Worm (Caenorhabditis elegans) whole organism, L4 larva: ENCODE data around the gene B0035.22.

Source experiments
- T26A8.4 ChIP-seq: fragments of 200-800 bp; sonication (Bioruptor generic); IDR thresholded peaks from 2 replicates; pipeline ENCODE4 v1.3.6; 2022; ENCODE audit warnings: missing genetic modification characterization, missing compliant biosample characterization
- ama-1 ChIP-seq: fragments of 150-350 bp; optimal IDR thresholded peaks from 2 replicates; lab custom pipeline; 2014; ENCODE audit warnings: inconsistent platforms, mixed read lengths
- nhr-28 ChIP-seq: fragments of 150-350 bp; optimal IDR thresholded peaks from 2 replicates; lab custom pipeline; 2014; ENCODE audit warnings: missing biosample characterization, missing genetic modification characterization
- pha-4 ChIP-seq, 2 experiments: fragments of 150-350 bp in 1 of 2; fragments of 200-800 bp in 1 of 2; sonication (Bioruptor generic) in 1 of 2; IDR thresholded peaks in 1 of 2; optimal IDR thresholded peaks in 1 of 2; 2 replicates each; pipeline versions ENCODE4 v1.3.6 to Lab custom; 2014 to 2022; ENCODE audit warnings: missing genetic modification characterization in 2 of 2, missing genetic modification reagents in 2 of 2, missing biosample characterization in 1 of 2, missing compliant biosample characterization in 1 of 2
- pqm-1 ChIP-seq: sonication (generic microtip); optimal IDR thresholded peaks from 2 replicates; lab custom pipeline; 2017; ENCODE audit warnings: missing biosample characterization, missing genetic modification characterization

DNA sequence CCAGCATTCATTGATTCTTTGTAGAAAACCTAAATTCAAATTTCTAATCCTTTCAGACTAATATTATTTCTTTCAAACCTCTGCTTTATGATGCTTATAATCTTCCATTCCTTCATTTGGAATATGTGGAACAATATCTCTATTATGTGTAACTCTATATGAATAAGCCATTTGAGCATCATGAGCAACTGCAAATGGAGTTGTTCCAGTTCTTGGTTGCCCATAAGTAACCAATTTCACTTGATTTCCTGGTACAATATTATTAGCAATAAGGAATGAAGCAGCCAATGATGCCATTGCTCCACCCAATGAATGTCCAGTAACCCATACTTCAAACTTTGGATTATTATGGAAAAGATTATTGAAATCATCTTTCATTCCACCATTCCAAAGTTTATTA lies 10.0 kb upstream of the B0035.22 start:
- TF ChIP-seq ama-1 (no peak), pqm-1 (tag; lab: Kevin White, UChicago) (no peak), T26A8.4 (no peak), pha-4 (GFP tag; IDR thresholded peaks at IDR 0.05; lab: Robert Waterston, UW) (no peak), pha-4 (tag; optimal IDR thresholded peaks at IDR 0.05; lab: Kevin White, UChicago) (no peak), nhr-28 (tag; lab: Kevin White, UChicago) (no peak)
